Worm (Caenorhabditis elegans): ENCODE results near the gene bre-3.

bre-3 gene

DNA sequence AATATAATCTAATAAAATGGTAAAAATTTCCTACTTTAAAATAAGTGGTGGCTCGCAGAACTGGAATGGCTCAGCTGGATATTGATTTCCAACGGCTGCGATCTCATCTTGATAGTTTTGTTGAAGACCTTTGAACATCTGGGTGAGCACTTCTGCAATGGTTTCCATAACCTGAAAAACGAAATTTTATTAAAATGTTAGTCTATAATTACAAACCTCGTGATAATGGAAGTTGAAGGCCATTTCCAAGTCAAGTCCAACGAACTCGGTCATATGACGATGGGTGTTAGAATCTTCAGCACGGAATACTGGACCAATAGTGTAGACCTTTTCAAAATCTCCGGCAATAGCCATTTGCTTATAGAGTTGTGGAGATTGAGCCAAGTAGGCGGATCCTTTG lies 4.5 kb upstream of the bre-3 start:
- TF ChIP-seq nhr-237 (tag; optimal IDR thresholded peaks at IDR 0.05) (no peak), mep-1 (tag; optimal IDR thresholded peaks at IDR 0.05) (no peak), unc-120 (tag; optimal IDR thresholded peaks at IDR 0.05; ENCODE audit: poor library complexity, severe bottlenecking) (no peak), mab-5 (tag; optimal IDR thresholded peaks at IDR 0.05) (no peak), tbx-8 (GFP tag; optimal IDR thresholded peaks at IDR 0.05) (no peak), unc-62 (GFP tag; optimal IDR thresholded peaks at IDR 0.05) (no peak), nhr-76 (tag; optimal IDR thresholded peaks at IDR 0.05) (no peak), hlh-1 (tag; optimal IDR thresholded peaks at IDR 0.05) (no peak), ceh-43 (GFP tag; optimal IDR thresholded peaks at IDR 0.05) (no peak), nhr-28 (tag; optimal IDR thresholded peaks at IDR 0.05) (no peak), lsy-2 (tag; optimal IDR thresholded peaks at IDR 0.05) (no peak), ces-1 (GFP tag; optimal IDR thresholded peaks at IDR 0.05) (no peak), ham-2 (GFP tag; optimal IDR thresholded peaks at IDR 0.05) (no peak), blmp-1 (tag; optimal IDR thresholded peaks at IDR 0.05) (no peak), ceh-83 (GFP tag; optimal IDR thresholded peaks at IDR 0.05) (no peak), bed-3 (GFP tag; optimal IDR thresholded peaks at IDR 0.05) (no peak), elt-3 (tag; optimal IDR thresholded peaks at IDR 0.05) (no peak), zip-8 (tag; optimal IDR thresholded peaks at IDR 0.05) (no peak), pha-4 (tag; optimal IDR thresholded peaks at IDR 0.05) (no peak)

DNA sequence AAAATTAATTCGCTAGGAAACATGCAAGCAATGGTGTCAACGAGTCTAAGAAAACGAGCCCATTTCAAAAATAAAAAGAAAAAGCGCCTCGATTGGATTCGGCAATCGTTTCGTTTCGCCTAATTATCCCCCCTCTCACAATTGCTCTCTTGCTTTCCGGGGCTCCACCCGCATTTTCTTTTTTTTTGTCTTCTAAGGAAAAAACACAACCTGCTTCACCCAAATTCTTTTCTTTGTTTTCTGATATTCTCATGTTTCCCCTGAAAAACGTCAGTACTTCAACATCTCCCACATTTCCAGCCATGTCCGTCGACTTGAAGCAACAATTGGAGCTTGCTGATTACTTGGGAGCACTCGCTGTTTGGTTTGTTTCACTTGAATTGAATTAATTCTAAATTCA lies 3.2 kb upstream of the bre-3 start, which contains the start of gene nlp-36:
TSS of gene nlp-36 (plus strand) at position 301 of the 400 bp plus-strand sequence.
- no peak for TF ChIP-seq ceh-83 (GFP tag; optimal IDR thresholded peaks at IDR 0.05)
- TF ChIP-seq nhr-28 (tag; optimal IDR thresholded peaks at IDR 0.05), result no peak
- TF ChIP-seq lin-32 (GFP tag; optimal IDR thresholded peaks at IDR 0.05), result no peak
- no peak for TF ChIP-seq tbx-8 (GFP tag; optimal IDR thresholded peaks at IDR 0.05)
- no peak for TF ChIP-seq mab-5 (tag; optimal IDR thresholded peaks at IDR 0.05)
- TF ChIP-seq sptf-1 (tag; optimal IDR thresholded peaks at IDR 0.05), result no peak
- no peak for TF ChIP-seq nhr-2 (tag; optimal IDR thresholded peaks at IDR 0.05)
- no peak for TF ChIP-seq unc-120 (tag; optimal IDR thresholded peaks at IDR 0.05; ENCODE audit: poor library complexity, severe bottlenecking)
- no peak for TF ChIP-seq unc-39 (tag; optimal IDR thresholded peaks at IDR 0.05)
- no peak for TF ChIP-seq nhr-76 (tag; optimal IDR thresholded peaks at IDR 0.05)
- no peak for TF ChIP-seq pha-4 (tag; optimal IDR thresholded peaks at IDR 0.05)
- no peak for TF ChIP-seq lsy-2 (tag; optimal IDR thresholded peaks at IDR 0.05)
- TF ChIP-seq ztf-11 (tag; optimal IDR thresholded peaks at IDR 0.05), result no peak
- no peak for TF ChIP-seq drap-1 (GFP tag; optimal IDR thresholded peaks at IDR 0.05)
- no peak for TF ChIP-seq elt-3 (tag; optimal IDR thresholded peaks at IDR 0.05)
- TF ChIP-seq unc-62 (GFP tag; optimal IDR thresholded peaks at IDR 0.05), result no peak
- no peak for TF ChIP-seq M03D4.4 (tag; optimal IDR thresholded peaks at IDR 0.05)

DNA sequence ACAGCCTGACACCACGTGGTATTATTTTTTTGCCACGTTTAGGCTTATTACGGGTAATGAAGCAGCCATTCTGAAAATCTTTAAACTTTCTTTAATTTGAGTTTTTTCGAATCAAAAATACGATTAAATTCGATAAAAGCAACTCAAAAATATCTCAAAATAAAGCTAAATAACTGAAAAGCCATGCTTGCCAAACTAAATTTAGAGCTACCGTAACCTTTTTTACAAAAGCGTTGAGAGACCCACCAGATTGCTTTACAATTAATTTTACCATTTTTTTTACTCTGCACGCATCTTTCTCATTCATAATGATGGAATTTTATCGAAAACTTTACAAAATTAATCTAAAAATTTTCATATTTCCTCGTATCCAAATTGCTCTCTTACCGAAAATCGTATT lies 2.8 kb upstream of the bre-3 start:
- no peak for TF ChIP-seq ceh-43 (GFP tag; optimal IDR thresholded peaks at IDR 0.05)
- TF ChIP-seq nhr-237 (tag; optimal IDR thresholded peaks at IDR 0.05), result no peak
- TF ChIP-seq snpc-4 (tag; optimal IDR thresholded peaks at IDR 0.05), result no peak
- TF ChIP-seq unc-39 (tag; optimal IDR thresholded peaks at IDR 0.05), result no peak
- TF ChIP-seq ceh-83 (GFP tag; optimal IDR thresholded peaks at IDR 0.05), result no peak

DNA sequence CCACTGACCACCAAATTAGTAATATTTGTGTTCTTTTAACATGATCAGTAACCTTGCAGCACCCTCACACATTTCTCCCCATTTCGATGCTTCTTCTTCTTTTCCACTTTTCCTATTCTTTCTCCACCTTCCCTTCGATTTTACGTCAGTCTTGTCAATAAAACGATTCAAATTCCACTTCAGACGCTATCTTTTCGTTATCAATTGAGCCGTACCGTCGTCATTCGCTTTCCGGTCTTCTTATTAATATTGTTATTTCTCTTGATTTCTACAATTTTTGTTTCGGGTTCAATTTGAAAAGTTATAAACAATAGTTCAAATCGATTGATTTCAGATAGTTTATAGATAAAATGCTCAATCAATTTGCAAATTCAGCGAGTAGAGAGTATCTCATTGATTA lies 2.2 kb upstream of the bre-3 start:
- TF ChIP-seq snpc-4 (tag; optimal IDR thresholded peaks at IDR 0.05) (no peak), hlh-1 (tag; optimal IDR thresholded peaks at IDR 0.05) (no peak), elt-3 (tag; optimal IDR thresholded peaks at IDR 0.05) (no peak), ceh-39 (tag; optimal IDR thresholded peaks at IDR 0.05) (no peak), ham-2 (GFP tag; optimal IDR thresholded peaks at IDR 0.05) (no peak), unc-120 (tag; optimal IDR thresholded peaks at IDR 0.05; ENCODE audit: poor library complexity, severe bottlenecking) (no peak), lsy-2 (tag; optimal IDR thresholded peaks at IDR 0.05) (no peak), bed-3 (GFP tag; optimal IDR thresholded peaks at IDR 0.05) (no peak), ces-1 (GFP tag; optimal IDR thresholded peaks at IDR 0.05) (no peak), sptf-1 (tag; optimal IDR thresholded peaks at IDR 0.05) (no peak), unc-62 (GFP tag; optimal IDR thresholded peaks at IDR 0.05) (no peak), tbx-8 (GFP tag; optimal IDR thresholded peaks at IDR 0.05) (no peak), mep-1 (tag; optimal IDR thresholded peaks at IDR 0.05) (no peak), nhr-2 (tag; optimal IDR thresholded peaks at IDR 0.05) (no peak)

DNA sequence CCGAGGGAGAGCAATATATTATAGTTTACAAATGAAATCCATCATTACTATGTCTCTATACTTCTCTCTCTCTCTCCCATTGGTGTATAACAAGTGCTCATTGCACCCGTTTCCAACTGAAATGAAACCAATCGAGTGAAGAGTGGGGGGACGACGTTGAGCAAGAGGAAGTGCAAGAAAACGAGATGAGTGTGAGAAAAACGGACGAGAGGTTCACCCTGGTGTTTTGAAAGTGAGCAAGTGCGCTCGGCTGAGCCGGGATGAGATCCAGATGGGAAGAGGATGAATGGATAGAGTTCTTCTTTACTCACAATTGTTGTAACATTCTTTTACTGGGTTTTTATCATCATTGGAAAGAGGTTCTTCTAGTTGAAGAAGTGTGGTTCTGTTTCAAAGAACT lies 1.6 kb downstream of the bre-3 start:
- TF ChIP-seq hlh-1 (tag; optimal IDR thresholded peaks at IDR 0.05) (peak; percentile 76), unc-62 (GFP tag; optimal IDR thresholded peaks at IDR 0.05) (peak; percentile 20), mab-5 (tag; optimal IDR thresholded peaks at IDR 0.05) (peak; percentile 29), sptf-1 (tag; optimal IDR thresholded peaks at IDR 0.05) (no peak), ceh-39 (tag; optimal IDR thresholded peaks at IDR 0.05) (no peak), cnd-1 (tag; optimal IDR thresholded peaks at IDR 0.05) (peak; percentile 19), ces-1 (GFP tag; optimal IDR thresholded peaks at IDR 0.05) (peak; percentile 36)

Data from whole organism, mixed stage, embryonic.